Fruit fly (Drosophila melanogaster): Measurements from ENCODE around the gene CG10486.

DNA sequence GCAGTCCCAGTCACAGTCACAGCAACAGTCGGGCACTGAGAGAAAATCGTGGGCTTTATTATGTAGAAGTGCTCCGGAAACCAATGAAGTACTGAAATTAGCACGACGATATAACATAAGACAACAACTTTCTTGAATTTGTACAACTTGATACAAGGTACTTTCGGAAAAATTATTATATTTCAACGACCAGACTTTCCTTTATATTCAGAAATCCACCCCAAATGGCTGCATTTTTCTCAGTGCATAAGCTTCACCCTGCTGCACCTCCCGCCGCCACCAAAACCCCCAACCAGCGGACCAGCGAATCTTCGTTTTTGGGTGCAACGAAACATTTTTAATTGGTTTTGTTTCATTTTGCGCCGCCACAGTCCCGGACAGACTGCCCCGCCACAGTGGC, 43.5 kb downstream of the CG10486 start:
- TF ChIP-seq psq (optimal IDR thresholded peaks at IDR 0.05) (no peak), Sin3A (optimal IDR thresholded peaks at IDR 0.05) (no peak), Myc (optimal IDR thresholded peaks at IDR 0.05) (no peak), h (optimal IDR thresholded peaks at IDR 0.05) (no peak)
